Worm (Caenorhabditis elegans) whole organism, L2 larva: ENCODE measurements around the gene F17C11.13.

Experiments used
- C34F6.9 ChIP-seq: fragments of 150-350 bp; optimal IDR thresholded peaks from 2 replicates; lab custom pipeline; 2014; ENCODE audit warnings: missing biosample characterization, missing genetic modification characterization
- F13H6.1 ChIP-seq: sonication (generic microtip); optimal IDR thresholded peaks from 2 replicates; lab custom pipeline; 2016; ENCODE audit warnings: missing genetic modification characterization, missing compliant biosample characterization
- R02D3.7 ChIP-seq: fragments of 150-350 bp; optimal IDR thresholded peaks from 2 replicates; lab custom pipeline; 2014; ENCODE audit warnings: missing biosample characterization, missing genetic modification characterization
- Y55F3AM.14 ChIP-seq: fragments of 200-800 bp; sonication (Bioruptor generic); optimal IDR thresholded peaks from 2 replicates; lab custom pipeline; 2018; ENCODE audit warnings: mild to moderate bottlenecking, missing genetic modification characterization, missing compliant biosample characterization
- ZK546.5 ChIP-seq: sonication (generic microtip); optimal IDR thresholded peaks from 2 replicates; lab custom pipeline; 2017; ENCODE audit warnings: missing biosample characterization, missing genetic modification characterization
- alr-1 ChIP-seq: fragments of 150-350 bp; optimal IDR thresholded peaks from 2 replicates; lab custom pipeline; 2014; ENCODE audit warnings: missing biosample characterization, missing genetic modification characterization
- aly-2 ChIP-seq: fragments of 150-350 bp; optimal IDR thresholded peaks from 2 replicates; lab custom pipeline; 2014; ENCODE audit warnings: missing biosample characterization, missing genetic modification characterization
- ama-1 ChIP-seq: fragments of 150-350 bp; optimal IDR thresholded peaks from 2 replicates; lab custom pipeline; 2018; ENCODE audit warnings: inconsistent platforms
- blmp-1 ChIP-seq: sonication (generic microtip); optimal IDR thresholded peaks from 2 replicates; lab custom pipeline; 2017; ENCODE audit warnings: missing genetic modification characterization, mild to moderate bottlenecking, missing compliant biosample characterization, antibody characterized with exemption, moderate library complexity; ENCODE audit not compliant: insufficient read depth
- ceh-16 ChIP-seq: fragments of 150-350 bp; optimal IDR thresholded peaks from 2 replicates; lab custom pipeline; 2014; ENCODE audit warnings: missing biosample characterization, missing genetic modification characterization
- ceh-82 ChIP-seq: fragments of 150-350 bp; optimal IDR thresholded peaks from 2 replicates; lab custom pipeline; 2014; ENCODE audit warnings: missing biosample characterization, missing genetic modification characterization
- crh-2 ChIP-seq: sonication (generic microtip); optimal IDR thresholded peaks from 2 replicates; lab custom pipeline; 2017; ENCODE audit warnings: missing biosample characterization, missing genetic modification characterization
- dmd-4 ChIP-seq: sonication (generic microtip); optimal IDR thresholded peaks from 2 replicates; lab custom pipeline; 2017; ENCODE audit warnings: missing biosample characterization, missing genetic modification characterization
- egl-27 ChIP-seq: sonication (generic microtip); optimal IDR thresholded peaks from 3 replicates; lab custom pipeline; 2017; ENCODE audit warnings: missing biosample characterization, missing genetic modification reagents, missing genetic modification characterization
- elt-1 ChIP-seq: fragments of 150-350 bp; optimal IDR thresholded peaks from 2 replicates; lab custom pipeline; 2014; ENCODE audit warnings: missing biosample characterization, missing genetic modification characterization
- elt-3 ChIP-seq: sonication (generic microtip); optimal IDR thresholded peaks from 2 replicates; lab custom pipeline; 2017; ENCODE audit warnings: missing biosample characterization, missing genetic modification characterization
- fos-1 ChIP-seq: fragments of 150-350 bp; optimal IDR thresholded peaks from 2 replicates; lab custom pipeline; 2014; ENCODE audit warnings: missing biosample characterization, missing genetic modification characterization
- gmeb-1 ChIP-seq: fragments of 150-350 bp; optimal IDR thresholded peaks from 2 replicates; lab custom pipeline; 2014; ENCODE audit warnings: missing biosample characterization, missing genetic modification characterization
- lin-11 ChIP-seq: fragments of 150-350 bp; sonication (generic microtip); optimal IDR thresholded peaks from 2 replicates; lab custom pipeline; 2014; ENCODE audit warnings: missing biosample characterization, missing genetic modification characterization, inconsistent platforms, mixed read lengths
- lin-13 ChIP-seq: fragments of 150-350 bp; optimal IDR thresholded peaks from 2 replicates; lab custom pipeline; 2014; ENCODE audit warnings: missing biosample characterization, missing genetic modification reagents, missing genetic modification characterization
- lin-39 ChIP-seq: fragments of 150-350 bp; optimal IDR thresholded peaks from 2 replicates; lab custom pipeline; 2014; ENCODE audit warnings: missing biosample characterization, missing genetic modification reagents, missing genetic modification characterization
- lsy-2 ChIP-seq, 2 experiments: fragments of 150-350 bp in 1 of 2; sonication (generic microtip) in 1 of 2; optimal IDR thresholded peaks; 2 replicates each; lab custom pipeline; 2014 to 2017; ENCODE audit warnings: missing biosample characterization in 2 of 2, missing genetic modification characterization in 2 of 2
- mab-5 ChIP-seq: fragments of 150-350 bp; optimal IDR thresholded peaks from 2 replicates; lab custom pipeline; 2014; ENCODE audit warnings: missing biosample characterization, missing genetic modification characterization
- mbf-1 ChIP-seq: sonication (generic microtip); optimal IDR thresholded peaks from 2 replicates; lab custom pipeline; 2017; ENCODE audit warnings: missing biosample characterization, missing genetic modification characterization
- mdl-1 ChIP-seq, 2 experiments: fragments of 150-350 bp in 1 of 2; sonication (generic microtip) in 1 of 2; optimal IDR thresholded peaks; 2 replicates each; lab custom pipeline; 2017; ENCODE audit warnings: missing biosample characterization in 2 of 2, missing genetic modification characterization in 2 of 2
- nhr-10 ChIP-seq: sonication (generic microtip); optimal IDR thresholded peaks from 2 replicates; lab custom pipeline; 2017; ENCODE audit warnings: missing biosample characterization, missing genetic modification characterization
- nhr-11 ChIP-seq: fragments of 150-350 bp; optimal IDR thresholded peaks from 2 replicates; lab custom pipeline; 2014; ENCODE audit warnings: missing biosample characterization, missing genetic modification characterization
- nhr-12 ChIP-seq: fragments of 150-350 bp; optimal IDR thresholded peaks from 2 replicates; lab custom pipeline; 2014; ENCODE audit warnings: missing biosample characterization, missing genetic modification characterization
- nhr-129 ChIP-seq: fragments of 150-350 bp; optimal IDR thresholded peaks from 2 replicates; lab custom pipeline; 2014; ENCODE audit warnings: missing biosample characterization, missing genetic modification characterization
- nhr-21 ChIP-seq: fragments of 150-350 bp; optimal IDR thresholded peaks from 2 replicates; lab custom pipeline; 2014; ENCODE audit warnings: missing biosample characterization, missing genetic modification characterization
- nhr-23 ChIP-seq: fragments of 150-350 bp; optimal IDR thresholded peaks from 2 replicates; lab custom pipeline; 2014; ENCODE audit warnings: missing biosample characterization, missing genetic modification reagents, missing genetic modification characterization
- nhr-237 ChIP-seq: fragments of 150-350 bp; optimal IDR thresholded peaks from 2 replicates; lab custom pipeline; 2014; ENCODE audit warnings: missing biosample characterization, missing genetic modification characterization
- nhr-25 ChIP-seq: fragments of 150-350 bp; sonication (generic microtip); optimal IDR thresholded peaks from 3 replicates; lab custom pipeline; 2014; ENCODE audit warnings: missing biosample characterization, missing genetic modification characterization
- nhr-6 ChIP-seq: fragments of 150-350 bp; optimal IDR thresholded peaks from 2 replicates; lab custom pipeline; 2014; ENCODE audit warnings: missing biosample characterization, missing genetic modification characterization
- nhr-77 ChIP-seq: fragments of 150-350 bp; optimal IDR thresholded peaks from 2 replicates; lab custom pipeline; 2014; ENCODE audit warnings: missing biosample characterization, missing genetic modification characterization
- peb-1 ChIP-seq: fragments of 150-350 bp; optimal IDR thresholded peaks from 2 replicates; lab custom pipeline; 2014; ENCODE audit warnings: missing biosample characterization, missing genetic modification characterization
- sem-4 ChIP-seq: fragments of 150-350 bp; optimal IDR thresholded peaks from 2 replicates; lab custom pipeline; 2014; ENCODE audit warnings: missing biosample characterization, missing genetic modification reagents, missing genetic modification characterization
- skn-1 ChIP-seq: sonication (generic microtip); optimal IDR thresholded peaks from 2 replicates; lab custom pipeline; 2017; ENCODE audit warnings: missing biosample characterization, missing genetic modification characterization
- sma-3 ChIP-seq: sonication (generic microtip); optimal IDR thresholded peaks from 2 replicates; lab custom pipeline; 2016; ENCODE audit warnings: missing genetic modification reagents, missing genetic modification characterization, missing compliant biosample characterization
- sma-9 ChIP-seq, 2 experiments: fragments of 150-350 bp in 1 of 2; sonication (generic microtip) in 1 of 2; optimal IDR thresholded peaks; 2 replicates each; lab custom pipeline; 2014 to 2016; ENCODE audit warnings: missing genetic modification characterization in 2 of 2, mild to moderate bottlenecking in 1 of 2, missing biosample characterization in 1 of 2, missing compliant biosample characterization in 1 of 2, missing genetic modification reagents in 1 of 2, moderate library complexity in 1 of 2
- snpc-4 ChIP-seq: fragments of 150-350 bp; optimal IDR thresholded peaks from 2 replicates; lab custom pipeline; 2014; ENCODE audit warnings: missing biosample characterization, missing genetic modification characterization
- unc-39 ChIP-seq: fragments of 150-350 bp; optimal IDR thresholded peaks from 2 replicates; lab custom pipeline; 2014; ENCODE audit warnings: missing biosample characterization, missing genetic modification characterization
- unc-55 ChIP-seq: fragments of 150-350 bp; sonication (generic microtip); optimal IDR thresholded peaks from 3 replicates; lab custom pipeline; 2014; ENCODE audit warnings: missing biosample characterization, missing genetic modification reagents, missing genetic modification characterization
- unc-62 ChIP-seq: fragments of 150-350 bp; optimal IDR thresholded peaks from 2 replicates; lab custom pipeline; 2014; ENCODE audit warnings: missing biosample characterization, missing genetic modification reagents, missing genetic modification characterization
- zag-1 ChIP-seq: fragments of 150-350 bp; optimal IDR thresholded peaks from 2 replicates; lab custom pipeline; 2014; ENCODE audit warnings: missing biosample characterization, missing genetic modification characterization
- ztf-1 ChIP-seq: fragments of 200-800 bp; sonication (Bioruptor generic); conservative IDR thresholded peaks from 2 replicates; pipeline ENCODE4 v1.3.6; 2022; ENCODE audit warnings: missing genetic modification characterization, missing compliant biosample characterization
- ztf-11 ChIP-seq: sonication (generic microtip); optimal IDR thresholded peaks from 2 replicates; lab custom pipeline; 2017; ENCODE audit warnings: missing biosample characterization, missing genetic modification characterization
- ztf-4 ChIP-seq: fragments of 150-350 bp; optimal IDR thresholded peaks from 2 replicates; lab custom pipeline; 2014; ENCODE audit warnings: missing biosample characterization, missing genetic modification characterization

F17C11.13 gene

ce11 chrV:10961448-10961870 lies 5.7 kb downstream of the F17C11.13 start:
- no peak for TF ChIP-seq dmd-4 (tag; lab: Kevin White, UChicago)
- TF ChIP-seq nhr-21 (tag; lab: Kevin White, UChicago): no peak
- peak; percentile 90 for TF ChIP-seq F13H6.1 (tag; lab: Kevin White, UChicago)
- TF ChIP-seq ceh-16 (tag; lab: Kevin White, UChicago): no peak
- peak; percentile 84 for TF ChIP-seq C34F6.9 (tag; lab: Kevin White, UChicago)
- TF ChIP-seq zag-1: peak; percentile 6
- TF ChIP-seq elt-1 (tag; lab: Kevin White, UChicago): no peak
- TF ChIP-seq ceh-82 (tag; lab: Kevin White, UChicago): no peak
- no peak for TF ChIP-seq R02D3.7 (tag; lab: Kevin White, UChicago)
- no peak for TF ChIP-seq ztf-11
- TF ChIP-seq nhr-77 (tag; lab: Kevin White, UChicago): no peak
- no peak for TF ChIP-seq ZK546.5 (tag; lab: Kevin White, UChicago)
- TF ChIP-seq nhr-129 (tag; lab: Kevin White, UChicago): peak; percentile 85
- TF ChIP-seq nhr-11 (tag; lab: Kevin White, UChicago): no peak
- TF ChIP-seq lin-39: no peak
- TF ChIP-seq mdl-1 (tag; optimal IDR thresholded peaks at IDR 0.05; lab: Kevin White, UChicago): peak in 1 of 2 experiments; percentile 55
- no peak for TF ChIP-seq ama-1 (lab: Kevin White, UChicago)
- no peak for TF ChIP-seq ztf-1 (GFP tag; lab: Robert Waterston, UW)
- TF ChIP-seq lsy-2 (tag; optimal IDR thresholded peaks at IDR 0.05; lab: Kevin White, UChicago): peak in 1 of 2 experiments; percentile 80
- no peak for TF ChIP-seq peb-1 (tag; lab: Kevin White, UChicago)
- TF ChIP-seq unc-62 (GFP tag; lab: Kevin White, UChicago): no peak
- TF ChIP-seq skn-1 (tag; lab: Kevin White, UChicago): no peak
- peak; percentile 52 for TF ChIP-seq ztf-4 (tag; lab: Kevin White, UChicago)
- TF ChIP-seq nhr-237 (tag; lab: Kevin White, UChicago): no peak
- TF ChIP-seq gmeb-1 (tag; lab: Kevin White, UChicago): no peak
- no peak for TF ChIP-seq nhr-25
- TF ChIP-seq sem-4 (tag; lab: Kevin White, UChicago): peak; percentile 74
- TF ChIP-seq egl-27 (tag; lab: Kevin White, UChicago): peak; percentile 31
- TF ChIP-seq nhr-10 (tag; lab: Kevin White, UChicago): no peak
- TF ChIP-seq Y55F3AM.14: peak; percentile 75
- TF ChIP-seq blmp-1: peak; percentile 74
- peak; percentile 88 for TF ChIP-seq sma-9 (GFP tag; optimal IDR thresholded peaks at IDR 0.05; lab: Kevin White, UChicago)
- TF ChIP-seq sma-9 (tag; optimal IDR thresholded peaks at IDR 0.05; lab: Kevin White, UChicago): no peak
- TF ChIP-seq lin-11: no peak
- TF ChIP-seq alr-1 (tag; lab: Kevin White, UChicago): no peak
- no peak for TF ChIP-seq unc-39 (tag; lab: Kevin White, UChicago)
- no peak for TF ChIP-seq mbf-1 (tag; lab: Kevin White, UChicago)
- no peak for TF ChIP-seq elt-3 (tag; lab: Kevin White, UChicago)
- TF ChIP-seq mab-5 (tag; lab: Kevin White, UChicago): peak; percentile 50
- TF ChIP-seq nhr-23: no peak
- no peak for TF ChIP-seq nhr-12 (tag; lab: Kevin White, UChicago)
- peak; percentile 43 for TF ChIP-seq lin-13 (GFP tag; lab: Kevin White, UChicago)
- TF ChIP-seq aly-2 (tag; lab: Kevin White, UChicago): no peak
- peak; percentile 85 for TF ChIP-seq unc-55 (GFP tag; lab: Kevin White, UChicago)
- TF ChIP-seq fos-1 (tag; lab: Kevin White, UChicago): peak; percentile 32
- TF ChIP-seq snpc-4 (tag; lab: Kevin White, UChicago): peak; percentile 11
- TF ChIP-seq sma-3 (GFP tag; lab: Kevin White, UChicago): no peak
- TF ChIP-seq crh-2: peak; percentile 75
- TF ChIP-seq nhr-6: peak; percentile 63
- TF ChIP-seq, all 48 proteins: peak for 19
